Worm (Caenorhabditis elegans): ENCODE results near the gene F35E8.9.

DNA sequence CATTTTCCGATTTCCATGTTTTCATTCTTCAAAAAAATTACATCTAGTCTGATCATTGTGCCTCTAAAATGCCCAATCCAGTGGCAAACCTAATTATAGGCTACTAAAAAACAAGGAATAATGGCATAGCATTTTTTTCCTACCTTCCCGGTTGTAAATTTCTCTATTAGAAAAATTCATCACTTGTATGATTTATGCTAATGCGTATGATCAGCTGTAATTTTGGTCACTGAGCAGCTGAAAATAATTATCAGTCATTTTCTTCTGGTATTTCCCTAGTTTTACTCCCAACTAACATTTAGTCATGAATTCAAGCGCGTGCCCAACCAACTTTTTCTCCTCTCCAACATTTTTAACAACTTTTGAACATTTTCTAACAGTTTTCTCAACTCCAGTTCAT is 38.1 kb upstream of the F35E8.9 start, which contains the start of gene srh-186:
- TF ChIP-seq syd-9 (tag; optimal IDR thresholded peaks at IDR 0.05) (no peak), ceh-6 (GFP tag; optimal IDR thresholded peaks at IDR 0.05) (no peak), pqm-1 (tag; optimal IDR thresholded peaks at IDR 0.05) (no peak), nhr-11 (tag; optimal IDR thresholded peaks at IDR 0.05) (no peak), tbx-2 (tag; optimal IDR thresholded peaks at IDR 0.05) (no peak), unc-55 (GFP tag; optimal IDR thresholded peaks at IDR 0.05) (no peak), pha-2 (tag; optimal IDR thresholded peaks at IDR 0.05) (no peak), ama-1 (optimal IDR thresholded peaks at IDR 0.05) (no peak)
